Fruit fly (Drosophila melanogaster) whole organism, prepupa: Measurements from ENCODE around the gene CG15747.

Experiments used
- Blimp-1 ChIP-seq: fragments of 200-800 bp; sonication (Bioruptor generic); optimal IDR thresholded peaks from 3 replicates; lab custom pipeline; 2017; ENCODE audit warnings: missing biosample characterization, missing genetic modification characterization, mild to moderate bottlenecking, moderate library complexity, missing genetic modification reagents
- CG10631 ChIP-seq: fragments of 200-800 bp; sonication (Bioruptor generic); optimal IDR thresholded peaks from 2 replicates; lab custom pipeline; 2016; ENCODE audit warnings: missing biosample characterization, missing genetic modification characterization
- CG10669 ChIP-seq: fragments of 200-800 bp; sonication (Bioruptor generic); optimal IDR thresholded peaks from 3 replicates; lab custom pipeline; 2018; ENCODE audit warnings: missing biosample characterization, mild to moderate bottlenecking, missing genetic modification characterization, moderate library complexity
- CG11294 ChIP-seq: fragments of 200-800 bp; sonication (Bioruptor generic); IDR thresholded peaks from 2 replicates; pipeline ENCODE4 v1.3.6; 2022; ENCODE audit warnings: missing biosample characterization, missing genetic modification characterization
- CG15336 ChIP-seq: fragments of 200-800 bp; sonication (Bioruptor generic); IDR thresholded peaks from 2 replicates; pipeline ENCODE4 v1.3.6; 2022; ENCODE audit warnings: missing biosample characterization, missing genetic modification characterization
- CG1621 ChIP-seq: fragments of 200-800 bp; sonication (Bioruptor generic); optimal IDR thresholded peaks from 3 replicates; lab custom pipeline; 2018; ENCODE audit warnings: missing biosample characterization, mild to moderate bottlenecking, missing genetic modification characterization
- CG16779 ChIP-seq: fragments of 200-800 bp; sonication (Bioruptor generic); optimal IDR thresholded peaks from 3 replicates; lab custom pipeline; 2017; ENCODE audit warnings: missing biosample characterization, mild to moderate bottlenecking, missing genetic modification characterization
- CG32006 ChIP-seq: fragments of 200-800 bp; sonication (Bioruptor generic); optimal IDR thresholded peaks from 3 replicates; lab custom pipeline; 2017; ENCODE audit warnings: missing biosample characterization, mild to moderate bottlenecking, missing genetic modification characterization
- CG34406 ChIP-seq: fragments of 200-800 bp; sonication (Bioruptor generic); optimal IDR thresholded peaks from 3 replicates; lab custom pipeline; 2016; ENCODE audit warnings: missing biosample characterization, missing genetic modification characterization
- CG4318 ChIP-seq: fragments of 200-800 bp; sonication (Bioruptor generic); optimal IDR thresholded peaks from 3 replicates; lab custom pipeline; 2017; ENCODE audit warnings: missing biosample characterization, mild to moderate bottlenecking, missing genetic modification characterization
- CG6163 ChIP-seq: fragments of 200-800 bp; sonication (Bioruptor generic); IDR thresholded peaks from 3 replicates; pipeline ENCODE4 v1.3.6; 2022; ENCODE audit warnings: missing biosample characterization, missing genetic modification characterization
- CG6276 ChIP-seq: fragments of 200-800 bp; sonication (Bioruptor generic); optimal IDR thresholded peaks from 2 replicates; lab custom pipeline; 2017; ENCODE audit warnings: missing biosample characterization, mild to moderate bottlenecking, missing genetic modification characterization
- CG6792 ChIP-seq: fragments of 200-800 bp; sonication (Bioruptor generic); optimal IDR thresholded peaks from 3 replicates; lab custom pipeline; 2016; ENCODE audit warnings: missing biosample characterization, missing genetic modification characterization
- CG6808 ChIP-seq: fragments of 200-800 bp; sonication (Bioruptor generic); optimal IDR thresholded peaks from 3 replicates; lab custom pipeline; 2017; ENCODE audit warnings: missing biosample characterization, missing genetic modification characterization, mild to moderate bottlenecking, moderate library complexity, missing genetic modification reagents
- CG6854 ChIP-seq: fragments of 200-800 bp; sonication (Bioruptor generic); optimal IDR thresholded peaks from 2 replicates; lab custom pipeline; 2017; ENCODE audit warnings: missing biosample characterization, mild to moderate bottlenecking, missing genetic modification characterization
- CG7368 ChIP-seq: fragments of 200-800 bp; sonication (Bioruptor generic); optimal IDR thresholded peaks from 3 replicates; lab custom pipeline; 2016; ENCODE audit warnings: missing biosample characterization, missing genetic modification characterization
- CG8119 ChIP-seq: fragments of 200-800 bp; sonication (Bioruptor generic); IDR thresholded peaks from 3 replicates; pipeline ENCODE4 v1.3.6; 2022; ENCODE audit warnings: missing biosample characterization, missing genetic modification characterization
- CG8319 ChIP-seq: fragments of 200-800 bp; sonication (Bioruptor generic); optimal IDR thresholded peaks from 3 replicates; lab custom pipeline; 2016; ENCODE audit warnings: missing biosample characterization, missing genetic modification characterization
- Eip75B ChIP-seq: fragments of 200-800 bp; sonication (Bioruptor generic); optimal IDR thresholded peaks from 3 replicates; lab custom pipeline; 2016; ENCODE audit warnings: missing biosample characterization, missing genetic modification characterization
- Eip78C ChIP-seq: fragments of 200-800 bp; sonication (Bioruptor generic); peaks from one replicate; lab custom pipeline; 2016; ENCODE audit warnings: missing biosample characterization, missing genetic modification characterization
- Ets96B ChIP-seq: fragments of 200-800 bp; optimal IDR thresholded peaks from 2 replicates; lab custom pipeline; 2019; ENCODE audit warnings: missing biosample characterization, mild to moderate bottlenecking, missing genetic modification characterization, moderate library complexity
- Hr4 ChIP-seq: fragments of 200-800 bp; sonication (Bioruptor generic); optimal IDR thresholded peaks from 3 replicates; lab custom pipeline; 2016; ENCODE audit warnings: missing biosample characterization, missing genetic modification characterization
- Met ChIP-seq: fragments of 200-800 bp; sonication (Bioruptor generic); optimal IDR thresholded peaks from 3 replicates; lab custom pipeline; 2016; ENCODE audit warnings: missing biosample characterization, missing genetic modification characterization
- OdsH ChIP-seq: fragments of 200-800 bp; sonication (Bioruptor generic); optimal IDR thresholded peaks from 3 replicates; lab custom pipeline; 2016; ENCODE audit warnings: missing biosample characterization, missing genetic modification characterization
- Smox ChIP-seq: fragments of 200-800 bp; sonication (Bioruptor generic); optimal IDR thresholded peaks from 3 replicates; lab custom pipeline; 2016; ENCODE audit warnings: missing biosample characterization, missing genetic modification characterization
- Sox102F ChIP-seq: fragments of 200-800 bp; sonication (Bioruptor generic); optimal IDR thresholded peaks from 2 replicates; lab custom pipeline; 2016; ENCODE audit warnings: missing biosample characterization, mild to moderate bottlenecking, missing genetic modification characterization
- Sox15 ChIP-seq: fragments of 200-800 bp; sonication (Bioruptor generic); optimal IDR thresholded peaks from 3 replicates; lab custom pipeline; 2016; ENCODE audit warnings: missing biosample characterization, missing genetic modification characterization
- cyc ChIP-seq: fragments of 200-800 bp; sonication (Bioruptor generic); optimal IDR thresholded peaks from 3 replicates; lab custom pipeline; 2016; ENCODE audit warnings: missing biosample characterization, missing genetic modification characterization
- dac ChIP-seq: fragments of 200-800 bp; sonication (Bioruptor generic); optimal IDR thresholded peaks from 2 replicates; lab custom pipeline; 2017; ENCODE audit warnings: missing biosample characterization, mild to moderate bottlenecking, missing genetic modification characterization
- dsx ChIP-seq: fragments of 200-800 bp; optimal IDR thresholded peaks from 3 replicates; lab custom pipeline; 2019; ENCODE audit warnings: missing biosample characterization, mild to moderate bottlenecking, missing genetic modification characterization, moderate library complexity; ENCODE audit not compliant: poor library complexity, severe bottlenecking
- eg ChIP-seq: fragments of 200-800 bp; sonication (Bioruptor generic); IDR thresholded peaks from 3 replicates; pipeline ENCODE4 v1.3.6; 2022; ENCODE audit warnings: missing biosample characterization, missing genetic modification characterization
- esn ChIP-seq: fragments of 200-800 bp; sonication (Bioruptor generic); optimal IDR thresholded peaks from 2 replicates; lab custom pipeline; 2016; ENCODE audit warnings: missing biosample characterization, mild to moderate bottlenecking, missing genetic modification characterization, moderate library complexity
- fd59A ChIP-seq: fragments of 200-800 bp; sonication (Bioruptor generic); optimal IDR thresholded peaks from 2 replicates; lab custom pipeline; 2017; ENCODE audit warnings: missing biosample characterization, mild to moderate bottlenecking, missing genetic modification characterization, missing genetic modification reagents
- fd85E ChIP-seq: fragments of 200-800 bp; sonication (Bioruptor generic); optimal IDR thresholded peaks from 3 replicates; lab custom pipeline; 2016; ENCODE audit warnings: missing biosample characterization, missing genetic modification characterization
- lz ChIP-seq: fragments of 200-800 bp; sonication (Bioruptor generic); optimal IDR thresholded peaks from 3 replicates; lab custom pipeline; 2016; ENCODE audit warnings: missing biosample characterization, missing genetic modification characterization
- pdm3 ChIP-seq: fragments of 200-800 bp; sonication (Bioruptor generic); optimal IDR thresholded peaks from 3 replicates; lab custom pipeline; 2016; ENCODE audit warnings: missing biosample characterization, missing genetic modification characterization
- ss ChIP-seq, 2 experiments: fragments of 200-800 bp; sonication (Bioruptor generic); optimal IDR thresholded peaks; 2 replicates in 1 of 2; 3 replicates in 1 of 2; lab custom pipeline; 2017 to 2018; ENCODE audit warnings: mild to moderate bottlenecking in 2 of 2, missing biosample characterization in 2 of 2, missing genetic modification characterization in 2 of 2, moderate library complexity in 1 of 2
- svp ChIP-seq: fragments of 200-800 bp; sonication (Bioruptor generic); peaks from one replicate; lab custom pipeline; 2016; ENCODE audit warnings: missing biosample characterization, missing genetic modification characterization
- topi ChIP-seq: fragments of 200-800 bp; sonication (Bioruptor generic); optimal IDR thresholded peaks from 3 replicates; lab custom pipeline; 2016; ENCODE audit warnings: missing biosample characterization, missing genetic modification characterization
- vri ChIP-seq: fragments of 200-800 bp; sonication (Bioruptor generic); optimal IDR thresholded peaks from 3 replicates; lab custom pipeline; 2016; ENCODE audit warnings: missing biosample characterization, mild to moderate bottlenecking, missing genetic modification characterization

Gene CG15747

dm6 chrX:13373239-13374153, 35.4 kb downstream of the CG15747 start (continued):
- TF ChIP-seq CG1621 (tag; lab: Kevin White, UChicago) (peak; percentile 80), Blimp-1 (GFP tag; lab: Kevin White, UChicago) (peak; percentile 65), pdm3 (GFP tag; lab: Kevin White, UChicago) (peak; percentile 90), CG11294 (peak; percentile 78), CG10631 (peak; percentile 87), esn (GFP tag; lab: Kevin White, UChicago) (peak; percentile 91), Smox (GFP tag; lab: Kevin White, UChicago) (peak; percentile 88), eg (GFP tag; lab: Robert Waterston, UW) (peak; percentile 88), CG16779 (tag; lab: Kevin White, UChicago) (peak; percentile 55), CG6808 (GFP tag; lab: Kevin White, UChicago) (peak; percentile 83), Hr4 (GFP tag; lab: Kevin White, UChicago) (peak; percentile 50), cyc (GFP tag; lab: Kevin White, UChicago) (peak; percentile 84), fd85E (GFP tag; lab: Kevin White, UChicago) (peak; percentile 41), dac (GFP tag; lab: Kevin White, UChicago) (peak; percentile 56), CG34406 (peak; percentile 90), CG10669 (GFP tag; lab: Kevin White, UChicago) (peak; percentile 85), ss (GFP tag; optimal IDR thresholded peaks at IDR 0.05; lab: Kevin White, UChicago) (peak; percentile 72 to 86), CG8119 (GFP tag; lab: Robert Waterston, UW) (peak; percentile 84), Eip75B (GFP tag; lab: Kevin White, UChicago) (peak; percentile 61), CG32006 (GFP tag; lab: Kevin White, UChicago) (peak; percentile 89), Met (GFP tag; lab: Kevin White, UChicago) (peak; percentile 85), CG6792 (GFP tag; lab: Kevin White, UChicago) (peak; percentile 90), svp (peak; percentile 94), CG4318 (peak; percentile 63), CG6276 (peak; percentile 82), CG6163 (peak; percentile 81), Sox15 (peak; percentile 71), CG15336 (peak; percentile 86), fd59A (GFP tag; lab: Kevin White, UChicago) (peak; percentile 71), CG7368 (GFP tag; lab: Kevin White, UChicago) (peak; percentile 82), Eip78C (GFP tag; lab: Kevin White, UChicago) (peak; percentile 96), Sox102F (GFP tag; lab: Kevin White, UChicago) (peak; percentile 84), lz (GFP tag; lab: Kevin White, UChicago) (peak; percentile 83), topi (GFP tag; lab: Kevin White, UChicago) (peak; percentile 85), dsx (GFP tag; lab: Kevin White, UChicago) (peak; percentile 89), OdsH (GFP tag; lab: Kevin White, UChicago) (peak; percentile 88), vri (GFP tag; lab: Kevin White, UChicago) (peak; percentile 79), CG6854 (GFP tag; lab: Kevin White, UChicago) (peak; percentile 79), Ets96B (tag; lab: Kevin White, UChicago) (peak; percentile 81), CG8319 (peak; percentile 81)
